Fruit fly (Drosophila melanogaster) whole organism, embryonic: ENCODE results near the gene Dsor1.

ENCODE experiments used
- Antp ChIP-seq: fragments of 200-800 bp; sonication (Bioruptor generic); optimal IDR thresholded peaks from 3 replicates; lab custom pipeline; 2016; ENCODE audit warnings: missing biosample characterization, missing genetic modification characterization
- Bdp1 ChIP-seq: fragments of 200-800 bp; sonication (Bioruptor generic); optimal IDR thresholded peaks from 3 replicates; lab custom pipeline; 2016; ENCODE audit warnings: missing biosample characterization, missing genetic modification characterization
- C15 ChIP-seq: fragments of 200-800 bp; sonication (Bioruptor generic); IDR thresholded peaks from 3 replicates; pipeline ENCODE4 v1.3.6; 2022; ENCODE audit warnings: missing biosample characterization, missing genetic modification characterization
- CG10462 ChIP-seq: fragments of 200-800 bp; sonication (Bioruptor generic); optimal IDR thresholded peaks from 2 replicates; lab custom pipeline; 2016; ENCODE audit warnings: missing biosample characterization, missing genetic modification characterization
- CG11398 ChIP-seq: fragments of 200-800 bp; sonication (Bioruptor generic); optimal IDR thresholded peaks from 2 replicates; lab custom pipeline; 2016; ENCODE audit warnings: missing biosample characterization, missing genetic modification characterization
- CG12942 ChIP-seq: fragments of 200-800 bp; sonication (Bioruptor generic); optimal IDR thresholded peaks from 3 replicates; lab custom pipeline; 2016; ENCODE audit warnings: missing biosample characterization, missing genetic modification characterization
- CG14667 ChIP-seq: fragments of 200-800 bp; sonication (Bioruptor generic); IDR thresholded peaks from 2 replicates; pipeline ENCODE4 v1.3.6; 2022; ENCODE audit warnings: missing biosample characterization, missing genetic modification characterization
- CG14710 ChIP-seq: fragments of 200-800 bp; sonication (Bioruptor generic); optimal IDR thresholded peaks from 3 replicates; lab custom pipeline; 2019; ENCODE audit warnings: missing biosample characterization, mild to moderate bottlenecking, missing genetic modification characterization, moderate library complexity
- CG14860 ChIP-seq: fragments of 200-800 bp; sonication (Bioruptor generic); IDR thresholded peaks from 3 replicates; pipeline ENCODE4 v1.3.6; 2022; ENCODE audit warnings: missing biosample characterization, missing genetic modification characterization; ENCODE audit not compliant: partially characterized antibody
- CG15073 ChIP-seq: fragments of 200-800 bp; sonication (Bioruptor generic); optimal IDR thresholded peaks from 2 replicates; lab custom pipeline; 2016; ENCODE audit warnings: missing biosample characterization, missing genetic modification characterization
- CG15269 ChIP-seq: fragments of 200-800 bp; sonication (Bioruptor generic); optimal IDR thresholded peaks from 2 replicates; lab custom pipeline; 2018; ENCODE audit warnings: missing biosample characterization, mild to moderate bottlenecking, missing genetic modification characterization, moderate library complexity
- CG1602 ChIP-seq: fragments of 200-800 bp; sonication (Bioruptor generic); optimal IDR thresholded peaks from 3 replicates; lab custom pipeline; 2016; ENCODE audit warnings: missing biosample characterization, missing genetic modification characterization
- CG18262 ChIP-seq: fragments of 200-800 bp; optimal IDR thresholded peaks from 3 replicates; lab custom pipeline; 2019; ENCODE audit warnings: missing biosample characterization, mild to moderate bottlenecking, missing genetic modification characterization, moderate library complexity
- CG1832 ChIP-seq: fragments of 200-800 bp; sonication (Bioruptor generic); optimal IDR thresholded peaks from 2 replicates; lab custom pipeline; 2017; ENCODE audit warnings: missing biosample characterization, mild to moderate bottlenecking, missing genetic modification characterization, inconsistent platforms
- CG18764 ChIP-seq: fragments of 200-800 bp; sonication (Bioruptor generic); optimal IDR thresholded peaks from 3 replicates; lab custom pipeline; 2016; ENCODE audit warnings: missing biosample characterization, missing genetic modification characterization
- CG2129 ChIP-seq: fragments of 200-800 bp; sonication (Bioruptor generic); IDR thresholded peaks from 2 replicates; pipeline ENCODE4 v1.3.6; 2022; ENCODE audit warnings: missing biosample characterization, missing genetic modification characterization; ENCODE audit not compliant: partially characterized antibody
- CG2199 ChIP-seq: fragments of 200-800 bp; sonication (Bioruptor generic); IDR thresholded peaks from 3 replicates; pipeline ENCODE4 v1.3.6; 2022; ENCODE audit warnings: missing biosample characterization, missing genetic modification characterization
- CG30020 ChIP-seq: fragments of 200-800 bp; optimal IDR thresholded peaks from 2 replicates; lab custom pipeline; 2019; ENCODE audit warnings: missing biosample characterization, mild to moderate bottlenecking, missing genetic modification characterization, moderate library complexity
- CG3163 ChIP-seq: fragments of 200-800 bp; sonication (Bioruptor generic); optimal IDR thresholded peaks from 3 replicates; lab custom pipeline; 2016; ENCODE audit warnings: missing biosample characterization, missing genetic modification characterization
- CG3726 ChIP-seq: fragments of 200-800 bp; sonication (Bioruptor generic); IDR thresholded peaks from 3 replicates; pipeline ENCODE4, ENCODE4 v1.3.6; 2022; ENCODE audit warnings: missing biosample characterization, missing genetic modification characterization
- CG3847 ChIP-seq: fragments of 200-800 bp; sonication (Bioruptor generic); IDR thresholded peaks from 2 replicates; pipeline ENCODE4 v1.3.6; 2022; ENCODE audit warnings: missing biosample characterization, missing genetic modification characterization
- CG6272 ChIP-seq: fragments of 200-800 bp; sonication (Bioruptor generic); IDR thresholded peaks from 2 replicates; pipeline ENCODE4 v1.3.6; 2022; ENCODE audit warnings: missing biosample characterization, missing genetic modification characterization
- CG6854 ChIP-seq: fragments of 200-800 bp; sonication (Bioruptor generic); optimal IDR thresholded peaks from 3 replicates; lab custom pipeline; 2017; ENCODE audit warnings: missing biosample characterization, mild to moderate bottlenecking, missing genetic modification characterization
- CG7556 ChIP-seq: fragments of 200-800 bp; sonication (Bioruptor generic); optimal IDR thresholded peaks from 2 replicates; lab custom pipeline; 2017; ENCODE audit warnings: missing biosample characterization, mild to moderate bottlenecking, missing genetic modification characterization
- Ets65A ChIP-seq: fragments of 200-800 bp; sonication (Bioruptor generic); peaks from one replicate; lab custom pipeline; 2016; ENCODE audit warnings: missing biosample characterization, missing genetic modification characterization
- Ets97D ChIP-seq: fragments of 200-800 bp; sonication (Bioruptor generic); optimal IDR thresholded peaks from 3 replicates; lab custom pipeline; 2016; ENCODE audit warnings: missing biosample characterization, missing genetic modification characterization
- Fer1 ChIP-seq: fragments of 200-800 bp; sonication (Bioruptor generic); optimal IDR thresholded peaks from 2 replicates; lab custom pipeline; 2017; ENCODE audit warnings: missing biosample characterization, mild to moderate bottlenecking, missing genetic modification characterization
- HLH4C ChIP-seq: fragments of 200-800 bp; sonication (Bioruptor generic); IDR thresholded peaks from 3 replicates; pipeline ENCODE4 v1.3.6; 2022; ENCODE audit warnings: missing biosample characterization, missing genetic modification characterization; ENCODE audit not compliant: partially characterized antibody
- HmgD ChIP-seq: fragments of 200-800 bp; sonication (Bioruptor generic); optimal IDR thresholded peaks from 3 replicates; lab custom pipeline; 2016; ENCODE audit warnings: missing biosample characterization, missing genetic modification characterization
- Mad ChIP-seq: fragments of 200-800 bp; sonication (Bioruptor generic); optimal IDR thresholded peaks from 2 replicates; lab custom pipeline; 2016; ENCODE audit warnings: missing biosample characterization, missing genetic modification characterization
- Mes4 ChIP-seq: fragments of 200-800 bp; sonication (Bioruptor generic); optimal IDR thresholded peaks from 2 replicates; lab custom pipeline; 2016; ENCODE audit warnings: missing biosample characterization, missing genetic modification characterization
- Pdp1 ChIP-seq, 2 experiments: fragments of 200-800 bp; sonication (Bioruptor generic); optimal IDR thresholded peaks; 3 replicates each; lab custom pipeline; 2016; ENCODE audit warnings: missing biosample characterization in 2 of 2, missing genetic modification characterization in 2 of 2, mild to moderate bottlenecking in 1 of 2, moderate library complexity in 1 of 2
- Sin3A ChIP-seq: fragments of >200 bp; optimal IDR thresholded peaks from 2 replicates; lab custom pipeline; 2018
- ac ChIP-seq: fragments of 200-800 bp; sonication (Bioruptor generic); optimal IDR thresholded peaks from 3 replicates; lab custom pipeline; 2017; ENCODE audit warnings: missing biosample characterization, mild to moderate bottlenecking, missing genetic modification characterization
- ara ChIP-seq: fragments of 200-800 bp; sonication (Bioruptor generic); IDR thresholded peaks from 2 replicates; pipeline ENCODE4 v1.3.6; 2022; ENCODE audit warnings: missing biosample characterization, missing genetic modification characterization
- bab2 ChIP-seq: fragments of 200-800 bp; sonication (Bioruptor generic); optimal IDR thresholded peaks from 2 replicates; lab custom pipeline; 2016; ENCODE audit warnings: missing biosample characterization, missing genetic modification characterization
- br ChIP-seq: fragments of >200 bp; optimal IDR thresholded peaks from 2 replicates; lab custom pipeline; 2017
- dati ChIP-seq: fragments of 200-800 bp; sonication (Bioruptor generic); IDR thresholded peaks from 2 replicates; pipeline ENCODE4 v1.3.6; 2022; ENCODE audit warnings: missing biosample characterization, missing genetic modification characterization
- dm ChIP-seq: fragments of 200-800 bp; sonication (Bioruptor generic); optimal IDR thresholded peaks from 3 replicates; lab custom pipeline; 2016; ENCODE audit warnings: missing biosample characterization, missing genetic modification characterization
- dysf ChIP-seq: fragments of 200-800 bp; sonication (Bioruptor generic); IDR thresholded peaks from 3 replicates; pipeline ENCODE4 v1.3.6; 2022; ENCODE audit warnings: missing biosample characterization, missing genetic modification characterization
- gce ChIP-seq: fragments of 200-800 bp; sonication (Bioruptor generic); IDR thresholded peaks from 3 replicates; pipeline ENCODE4 v1.3.6; 2022; ENCODE audit warnings: missing biosample characterization, missing genetic modification characterization
- gem ChIP-seq: fragments of 200-800 bp; sonication (Bioruptor generic); optimal IDR thresholded peaks from 2 replicates; lab custom pipeline; 2019; ENCODE audit warnings: missing biosample characterization, mild to moderate bottlenecking, missing genetic modification characterization, moderate library complexity
- ham ChIP-seq: fragments of 200-800 bp; sonication (Bioruptor generic); IDR thresholded peaks from 2 replicates; pipeline ENCODE4 v1.3.6; 2022; ENCODE audit warnings: missing biosample characterization, missing genetic modification characterization
- inv ChIP-seq: fragments of 200-800 bp; sonication (Bioruptor generic); IDR thresholded peaks from 2 replicates; pipeline ENCODE4 v1.3.6; 2022; ENCODE audit warnings: missing biosample characterization, missing genetic modification characterization; ENCODE audit not compliant: partially characterized antibody
- klu ChIP-seq: fragments of 200-800 bp; sonication (Bioruptor generic); IDR thresholded peaks from 2 replicates; pipeline ENCODE4 v1.3.6; 2022; ENCODE audit warnings: missing biosample characterization, missing genetic modification characterization
- phol ChIP-seq: fragments of 200-800 bp; sonication (Bioruptor generic); optimal IDR thresholded peaks from 3 replicates; lab custom pipeline; 2018; ENCODE audit warnings: missing biosample characterization, mild to moderate bottlenecking, missing genetic modification characterization, moderate library complexity
- rib ChIP-seq: fragments of 200-800 bp; sonication (Bioruptor generic); IDR thresholded peaks from 2 replicates; pipeline ENCODE4 v1.3.6; 2022; ENCODE audit warnings: missing biosample characterization, missing genetic modification characterization
- run ChIP-seq: fragments of 200-800 bp; sonication (Bioruptor generic); optimal IDR thresholded peaks from 3 replicates; lab custom pipeline; 2018; ENCODE audit warnings: missing biosample characterization, mild to moderate bottlenecking, missing genetic modification characterization
- so ChIP-seq: fragments of 200-800 bp; sonication (Bioruptor generic); IDR thresholded peaks from 3 replicates; pipeline ENCODE4 v1.3.6; 2022; ENCODE audit warnings: missing biosample characterization, missing genetic modification characterization
- stwl ChIP-seq: fragments of 200-800 bp; sonication (Bioruptor generic); optimal IDR thresholded peaks from 3 replicates; lab custom pipeline; 2018; ENCODE audit warnings: missing biosample characterization, mild to moderate bottlenecking, missing genetic modification characterization, moderate library complexity
- tio ChIP-seq: fragments of 200-800 bp; sonication (Bioruptor generic); optimal IDR thresholded peaks from 2 replicates; lab custom pipeline; 2017; ENCODE audit warnings: missing biosample characterization, missing genetic modification characterization, inconsistent platforms
- trh ChIP-seq: fragments of 200-800 bp; sonication (Bioruptor generic); optimal IDR thresholded peaks from 2 replicates; lab custom pipeline; 2016; ENCODE audit warnings: missing biosample characterization, missing genetic modification characterization
- z ChIP-seq: fragments of 200-800 bp; sonication (Bioruptor generic); IDR thresholded peaks from 3 replicates; pipeline ENCODE4 v1.3.6; 2022; ENCODE audit warnings: missing biosample characterization, missing genetic modification characterization

The Dsor1 gene

dm6 chrX:9243417-9243884 lies 3.7 kb upstream of the Dsor1 start, which contains the start of the genes mxc and Larp7 (continued):
- TF ChIP-seq ac (no peak), CG14710 (tag; lab: Kevin White, UChicago) (peak; percentile 80), Pdp1 (GFP tag; optimal IDR thresholded peaks at IDR 0.05; lab: Kevin White, UChicago) (peak; percentile 64 to 73), CG18262 (tag; lab: Kevin White, UChicago) (no peak), stwl (tag; lab: Kevin White, UChicago) (peak; percentile 60), CG6854 (GFP tag; lab: Kevin White, UChicago) (no peak), Antp (GFP tag; lab: Kevin White, UChicago) (peak; percentile 67), CG3726 (GFP tag; lab: Robert Waterston, UW) (no peak), C15 (GFP tag; lab: Robert Waterston, UW) (no peak), z (no peak), klu (GFP tag; lab: Robert Waterston, UW) (peak; percentile 45; the same call in 1 of the 2 replicates), Ets97D (GFP tag; lab: Kevin White, UChicago) (peak; percentile 64), Mad (peak; percentile 47), HmgD (peak; percentile 51), gem (tag; lab: Kevin White, UChicago) (no peak), dati (GFP tag; lab: Robert Waterston, UW) (no peak), CG30020 (peak; percentile 58), ara (GFP tag; lab: Robert Waterston, UW) (no peak), dm (peak; percentile 76), rib (GFP tag; lab: Robert Waterston, UW) (peak; percentile 38; the same call in 1 of the 2 replicates), run (no peak), Ets65A (GFP tag; lab: Kevin White, UChicago) (peak; percentile 96), inv (GFP tag; lab: Robert Waterston, UW) (peak; percentile 88), CG11398 (GFP tag; lab: Kevin White, UChicago) (no peak), CG1832 (GFP tag; lab: Kevin White, UChicago) (no peak), CG15073 (GFP tag; lab: Kevin White, UChicago) (no peak), CG14667 (0 out of 2 replicates have a peak, but pooled peaks have one; percentile 6), tio (no peak), CG3163 (GFP tag; lab: Kevin White, UChicago) (peak; percentile 32), trh (GFP tag; lab: Kevin White, UChicago) (no peak), CG10462 (GFP tag; lab: Kevin White, UChicago) (peak; percentile 32), CG6272 (peak; percentile 59), dysf (GFP tag; lab: Robert Waterston, UW) (no peak; the same call in 2 of the 3 replicates), Bdp1 (GFP tag; lab: Kevin White, UChicago) (peak; percentile 46), Sin3A (peak; percentile 98), CG2129 (GFP tag; lab: Robert Waterston, UW) (peak; percentile 80), Fer1 (GFP tag; lab: Kevin White, UChicago) (no peak), ham (GFP tag; lab: Robert Waterston, UW) (no peak), CG18764 (peak; percentile 5), Mes4 (GFP tag; lab: Kevin White, UChicago) (peak; percentile 40), bab2 (GFP tag; lab: Kevin White, UChicago) (peak; percentile 59), gce (GFP tag; lab: Robert Waterston, UW) (no peak), CG1602 (GFP tag; lab: Kevin White, UChicago) (peak; percentile 34), CG7556 (GFP tag; lab: Kevin White, UChicago) (no peak), CG2199 (GFP tag; lab: Robert Waterston, UW) (no peak), phol (tag; lab: Kevin White, UChicago) (peak; percentile 70), CG15269 (no peak), CG12942 (GFP tag; lab: Kevin White, UChicago) (peak; percentile 25), CG3847 (GFP tag; lab: Robert Waterston, UW) (peak; percentile 85), so (GFP tag; lab: Robert Waterston, UW) (no peak), CG14860 (GFP tag; lab: Robert Waterston, UW) (peak; percentile 80), HLH4C (GFP tag; lab: Robert Waterston, UW) (peak; percentile 80), br (lab: Kevin White, UChicago) (no peak)
